Worm (Caenorhabditis elegans) whole organism, L2 larva: ENCODE measurements around the gene mnp-1.

Source experiments
- C34F6.9 ChIP-seq: fragments of 150-350 bp; optimal IDR thresholded peaks from 2 replicates; lab custom pipeline; 2014; ENCODE audit warnings: missing biosample characterization, missing genetic modification characterization
- F13H6.1 ChIP-seq: sonication (generic microtip); optimal IDR thresholded peaks from 2 replicates; lab custom pipeline; 2016; ENCODE audit warnings: missing genetic modification characterization, missing compliant biosample characterization
- R02D3.7 ChIP-seq: fragments of 150-350 bp; optimal IDR thresholded peaks from 2 replicates; lab custom pipeline; 2014; ENCODE audit warnings: missing biosample characterization, missing genetic modification characterization
- Y55F3AM.14 ChIP-seq: fragments of 200-800 bp; sonication (Bioruptor generic); optimal IDR thresholded peaks from 2 replicates; lab custom pipeline; 2018; ENCODE audit warnings: mild to moderate bottlenecking, missing genetic modification characterization, missing compliant biosample characterization
- ZK546.5 ChIP-seq: sonication (generic microtip); optimal IDR thresholded peaks from 2 replicates; lab custom pipeline; 2017; ENCODE audit warnings: missing biosample characterization, missing genetic modification characterization
- alr-1 ChIP-seq: fragments of 150-350 bp; optimal IDR thresholded peaks from 2 replicates; lab custom pipeline; 2014; ENCODE audit warnings: missing biosample characterization, missing genetic modification characterization
- ama-1 ChIP-seq: fragments of 150-350 bp; optimal IDR thresholded peaks from 2 replicates; lab custom pipeline; 2018; ENCODE audit warnings: inconsistent platforms
- crh-2 ChIP-seq: sonication (generic microtip); optimal IDR thresholded peaks from 2 replicates; lab custom pipeline; 2017; ENCODE audit warnings: missing biosample characterization, missing genetic modification characterization
- dmd-4 ChIP-seq: sonication (generic microtip); optimal IDR thresholded peaks from 2 replicates; lab custom pipeline; 2017; ENCODE audit warnings: missing biosample characterization, missing genetic modification characterization
- fos-1 ChIP-seq: fragments of 150-350 bp; optimal IDR thresholded peaks from 2 replicates; lab custom pipeline; 2014; ENCODE audit warnings: missing biosample characterization, missing genetic modification characterization
- lin-11 ChIP-seq: fragments of 150-350 bp; sonication (generic microtip); optimal IDR thresholded peaks from 2 replicates; lab custom pipeline; 2014; ENCODE audit warnings: missing biosample characterization, missing genetic modification characterization, inconsistent platforms, mixed read lengths
- lin-13 ChIP-seq: fragments of 150-350 bp; optimal IDR thresholded peaks from 2 replicates; lab custom pipeline; 2014; ENCODE audit warnings: missing biosample characterization, missing genetic modification reagents, missing genetic modification characterization
- lin-39 ChIP-seq: fragments of 150-350 bp; optimal IDR thresholded peaks from 2 replicates; lab custom pipeline; 2014; ENCODE audit warnings: missing biosample characterization, missing genetic modification reagents, missing genetic modification characterization
- lsy-2 ChIP-seq, 2 experiments: fragments of 150-350 bp in 1 of 2; sonication (generic microtip) in 1 of 2; optimal IDR thresholded peaks; 2 replicates each; lab custom pipeline; 2014 to 2017; ENCODE audit warnings: missing biosample characterization in 2 of 2, missing genetic modification characterization in 2 of 2
- mab-5 ChIP-seq: fragments of 150-350 bp; optimal IDR thresholded peaks from 2 replicates; lab custom pipeline; 2014; ENCODE audit warnings: missing biosample characterization, missing genetic modification characterization
- mdl-1 ChIP-seq, 2 experiments: fragments of 150-350 bp in 1 of 2; sonication (generic microtip) in 1 of 2; optimal IDR thresholded peaks; 2 replicates each; lab custom pipeline; 2017; ENCODE audit warnings: missing biosample characterization in 2 of 2, missing genetic modification characterization in 2 of 2
- nhr-129 ChIP-seq: fragments of 150-350 bp; optimal IDR thresholded peaks from 2 replicates; lab custom pipeline; 2014; ENCODE audit warnings: missing biosample characterization, missing genetic modification characterization
- nhr-21 ChIP-seq: fragments of 150-350 bp; optimal IDR thresholded peaks from 2 replicates; lab custom pipeline; 2014; ENCODE audit warnings: missing biosample characterization, missing genetic modification characterization
- nhr-23 ChIP-seq: fragments of 150-350 bp; optimal IDR thresholded peaks from 2 replicates; lab custom pipeline; 2014; ENCODE audit warnings: missing biosample characterization, missing genetic modification reagents, missing genetic modification characterization
- nhr-237 ChIP-seq: fragments of 150-350 bp; optimal IDR thresholded peaks from 2 replicates; lab custom pipeline; 2014; ENCODE audit warnings: missing biosample characterization, missing genetic modification characterization
- nhr-25 ChIP-seq: fragments of 150-350 bp; sonication (generic microtip); optimal IDR thresholded peaks from 3 replicates; lab custom pipeline; 2014; ENCODE audit warnings: missing biosample characterization, missing genetic modification characterization
- nhr-77 ChIP-seq: fragments of 150-350 bp; optimal IDR thresholded peaks from 2 replicates; lab custom pipeline; 2014; ENCODE audit warnings: missing biosample characterization, missing genetic modification characterization
- peb-1 ChIP-seq: fragments of 150-350 bp; optimal IDR thresholded peaks from 2 replicates; lab custom pipeline; 2014; ENCODE audit warnings: missing biosample characterization, missing genetic modification characterization
- sem-4 ChIP-seq: fragments of 150-350 bp; optimal IDR thresholded peaks from 2 replicates; lab custom pipeline; 2014; ENCODE audit warnings: missing biosample characterization, missing genetic modification reagents, missing genetic modification characterization
- sma-9 ChIP-seq, 2 experiments: fragments of 150-350 bp in 1 of 2; sonication (generic microtip) in 1 of 2; optimal IDR thresholded peaks; 2 replicates each; lab custom pipeline; 2014 to 2016; ENCODE audit warnings: missing genetic modification characterization in 2 of 2, mild to moderate bottlenecking in 1 of 2, missing biosample characterization in 1 of 2, missing compliant biosample characterization in 1 of 2, missing genetic modification reagents in 1 of 2, moderate library complexity in 1 of 2
- snpc-4 ChIP-seq: fragments of 150-350 bp; optimal IDR thresholded peaks from 2 replicates; lab custom pipeline; 2014; ENCODE audit warnings: missing biosample characterization, missing genetic modification characterization
- unc-39 ChIP-seq: fragments of 150-350 bp; optimal IDR thresholded peaks from 2 replicates; lab custom pipeline; 2014; ENCODE audit warnings: missing biosample characterization, missing genetic modification characterization
- unc-55 ChIP-seq: fragments of 150-350 bp; sonication (generic microtip); optimal IDR thresholded peaks from 3 replicates; lab custom pipeline; 2014; ENCODE audit warnings: missing biosample characterization, missing genetic modification reagents, missing genetic modification characterization
- ztf-1 ChIP-seq: fragments of 200-800 bp; sonication (Bioruptor generic); conservative IDR thresholded peaks from 2 replicates; pipeline ENCODE4 v1.3.6; 2022; ENCODE audit warnings: missing genetic modification characterization, missing compliant biosample characterization
- ztf-11 ChIP-seq: sonication (generic microtip); optimal IDR thresholded peaks from 2 replicates; lab custom pipeline; 2017; ENCODE audit warnings: missing biosample characterization, missing genetic modification characterization

mnp-1 gene

DNA sequence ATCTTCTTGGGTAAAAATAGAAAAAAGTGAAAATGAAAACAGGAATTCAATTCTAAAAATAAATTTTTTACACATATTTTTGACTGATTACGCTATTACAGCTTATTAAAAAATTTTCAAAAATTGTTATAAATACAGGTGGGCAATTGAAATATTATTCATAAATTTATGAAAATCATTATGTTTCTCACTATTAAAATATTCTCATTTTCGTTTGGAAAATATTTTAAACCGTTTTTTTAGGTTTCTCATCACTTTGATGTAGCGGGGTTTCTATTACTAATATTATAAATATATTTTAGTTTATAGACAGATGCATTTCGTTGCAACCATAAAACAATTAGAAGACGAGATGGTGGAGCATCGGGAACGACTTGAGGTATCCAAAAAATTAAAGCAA is 40.7 kb downstream of the mnp-1 start, which contains the start of gene R07E5.5:
Gene R07E5.5 (plus strand): TSS at position 301 of the 400 bp plus-strand sequence.
- TF ChIP-seq ZK546.5 (no peak), sma-9 (GFP tag; optimal IDR thresholded peaks at IDR 0.05; lab: Kevin White, UChicago) (no peak), sma-9 (tag; optimal IDR thresholded peaks at IDR 0.05; lab: Kevin White, UChicago) (no peak), nhr-129 (tag; lab: Kevin White, UChicago) (no peak), lin-11 (tag; lab: Kevin White, UChicago) (no peak), C34F6.9 (tag; lab: Kevin White, UChicago) (no peak), snpc-4 (no peak)

DNA sequence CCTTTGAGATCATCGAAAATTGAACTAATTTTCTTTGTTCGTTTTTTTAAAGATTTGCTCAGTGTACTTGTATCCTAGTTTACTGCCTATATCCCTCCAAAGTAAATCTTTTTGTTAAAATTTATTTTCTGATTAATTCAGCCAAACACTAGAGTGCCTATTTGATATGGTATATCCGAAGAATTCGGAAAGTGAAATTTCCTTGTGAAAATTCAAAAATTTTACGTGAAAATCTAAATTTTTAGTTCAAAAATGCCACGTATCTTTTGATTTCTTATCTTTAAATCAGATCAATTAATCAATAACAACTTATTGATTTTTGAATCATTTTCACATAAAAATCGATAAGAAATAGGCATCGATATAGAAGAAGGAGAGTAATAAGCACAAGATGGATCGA is 42.1 kb downstream of the mnp-1 start, which contains the start of gene R07E5.6:
Gene R07E5.6 (plus strand): TSS at position 301 of the 400 bp plus-strand sequence.
- no peak for TF ChIP-seq dmd-4 (tag; lab: Kevin White, UChicago)

DNA sequence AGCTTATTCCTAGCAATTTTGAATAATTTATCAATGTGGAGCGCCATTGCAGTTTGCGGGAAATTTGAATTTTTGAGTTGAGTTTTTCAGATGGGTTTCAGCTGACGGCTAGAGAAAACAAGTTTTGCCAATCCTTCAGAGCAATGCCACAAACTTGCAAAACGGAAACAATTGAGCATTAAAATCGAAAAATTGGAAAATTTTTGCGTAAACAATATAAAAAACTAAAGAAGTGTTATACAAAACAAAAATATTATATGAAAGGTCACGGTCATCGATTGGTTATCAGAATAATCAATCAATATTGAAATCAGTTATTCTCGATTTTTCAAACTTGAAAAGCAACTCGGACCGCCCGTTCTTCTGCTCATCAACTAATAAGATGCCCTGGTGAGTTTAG is 44.7 kb downstream of the mnp-1 start, which contains the start of gene R07E5.15:
Gene R07E5.15 (plus strand): TSS at position 301 of the 400 bp plus-strand sequence.
- no peak for TF ChIP-seq lsy-2 (tag; optimal IDR thresholded peaks at IDR 0.05; lab: Kevin White, UChicago)
- TF ChIP-seq R02D3.7 (tag; lab: Kevin White, UChicago) = no peak
- no peak for TF ChIP-seq sma-9 (GFP tag; optimal IDR thresholded peaks at IDR 0.05; lab: Kevin White, UChicago)
- TF ChIP-seq sma-9 (tag; optimal IDR thresholded peaks at IDR 0.05; lab: Kevin White, UChicago) = no peak
- TF ChIP-seq unc-55 (GFP tag; lab: Kevin White, UChicago) = no peak
- no peak for TF ChIP-seq ztf-11 (tag; lab: Kevin White, UChicago)
- TF ChIP-seq nhr-21 (tag; lab: Kevin White, UChicago) = no peak
- TF ChIP-seq lin-11 (tag; lab: Kevin White, UChicago) = no peak
- no peak for TF ChIP-seq nhr-129 (tag; lab: Kevin White, UChicago)
- TF ChIP-seq lin-39 (tag; lab: Kevin White, UChicago) = no peak
- TF ChIP-seq lin-13 (GFP tag; lab: Kevin White, UChicago) = no peak
- no peak for TF ChIP-seq F13H6.1 (tag; lab: Kevin White, UChicago)
- TF ChIP-seq mab-5 (tag; lab: Kevin White, UChicago) = no peak
- no peak for TF ChIP-seq ama-1 (lab: Kevin White, UChicago)
- no peak for TF ChIP-seq alr-1
- TF ChIP-seq peb-1 (tag; lab: Kevin White, UChicago) = no peak

DNA sequence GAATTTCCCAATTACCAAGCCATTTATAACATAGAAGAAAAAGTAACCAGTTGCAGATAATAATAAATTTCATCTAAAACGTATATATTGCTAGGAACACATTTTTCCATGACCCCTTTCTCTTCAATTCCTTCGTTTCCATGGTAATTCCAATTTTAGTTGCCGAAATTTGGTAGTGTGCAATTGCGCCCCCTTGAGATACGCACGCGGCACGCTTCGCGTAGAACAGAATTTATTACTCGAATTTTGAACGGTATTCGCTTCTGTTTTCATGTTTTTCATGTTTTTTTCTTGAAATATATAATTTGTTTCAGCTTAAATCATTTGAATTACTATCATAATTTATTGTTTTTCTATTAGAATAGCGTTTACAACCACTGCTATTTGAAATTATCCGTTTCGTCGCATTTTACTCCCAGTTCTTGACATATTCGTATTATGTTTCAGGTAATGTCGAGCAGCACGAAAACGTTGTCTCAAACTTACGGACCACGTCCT is 48.0 kb downstream of the mnp-1 start, which contains the start of the genes R07E5.17 and snfc-5:
Gene R07E5.17 (minus strand): TSS at position 98 of the 498 bp plus-strand sequence.
Gene snfc-5 (plus strand): TSS at position 448 of the 498 bp plus-strand sequence.
- TF ChIP-seq dmd-4 (tag; lab: Kevin White, UChicago) (no peak), snpc-4 (peak; percentile 33), nhr-25 (tag; lab: Kevin White, UChicago) (peak; percentile 13), nhr-129 (tag; lab: Kevin White, UChicago) (peak; percentile 42), unc-55 (GFP tag; lab: Kevin White, UChicago) (peak; percentile 56), fos-1 (tag; lab: Kevin White, UChicago) (peak; percentile 0), ztf-1 (no peak), C34F6.9 (tag; lab: Kevin White, UChicago) (peak; percentile 62)

DNA sequence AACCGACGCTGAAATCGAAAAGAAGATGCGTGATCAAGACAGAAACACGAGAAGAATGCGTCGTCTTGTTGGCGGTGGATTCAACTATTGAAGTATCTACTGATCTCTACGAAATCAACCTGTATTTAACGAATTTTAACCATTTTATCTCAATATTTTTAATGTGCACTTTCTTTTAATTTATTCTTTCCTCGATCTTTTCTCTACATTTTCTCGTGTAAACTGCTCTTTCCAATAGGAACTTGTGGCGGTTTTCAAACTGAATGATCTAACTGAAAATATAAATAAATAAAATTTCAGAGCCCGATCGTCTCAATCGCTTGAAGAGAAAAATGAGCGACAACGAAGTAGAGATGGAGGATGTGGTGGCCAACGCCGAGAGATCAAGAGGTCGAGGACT is 49.6 kb downstream of the mnp-1 start, which contains the start of gene rnp-4:
Gene rnp-4 (plus strand): TSS at position 301 of the 400 bp plus-strand sequence.
- TF ChIP-seq nhr-23 (tag; lab: Kevin White, UChicago) (no peak), unc-55 (GFP tag; lab: Kevin White, UChicago) (no peak), lsy-2 (tag; optimal IDR thresholded peaks at IDR 0.05; lab: Kevin White, UChicago) (no peak), fos-1 (tag; lab: Kevin White, UChicago) (no peak), Y55F3AM.14 (GFP tag; lab: Kevin White, UChicago) (no peak), alr-1 (no peak), ama-1 (lab: Kevin White, UChicago) (no peak), unc-39 (tag; lab: Kevin White, UChicago) (no peak), nhr-237 (tag; lab: Kevin White, UChicago) (no peak), mdl-1 (tag; optimal IDR thresholded peaks at IDR 0.05; lab: Kevin White, UChicago) (no peak), lin-39 (tag; lab: Kevin White, UChicago) (no peak), sem-4 (tag; lab: Kevin White, UChicago) (no peak), crh-2 (tag; lab: Kevin White, UChicago) (no peak), nhr-77 (no peak)
